Worm (Caenorhabditis elegans) whole organism, L2 larva: ENCODE results near the gene nlp-79.

Experiments used
- nhr-10 ChIP-seq: sonication (generic microtip); optimal IDR thresholded peaks from 2 replicates; lab custom pipeline; 2017; ENCODE audit warnings: missing biosample characterization, missing genetic modification characterization
- snpc-4 ChIP-seq: fragments of 150-350 bp; optimal IDR thresholded peaks from 2 replicates; lab custom pipeline; 2014; ENCODE audit warnings: missing biosample characterization, missing genetic modification characterization

DNA sequence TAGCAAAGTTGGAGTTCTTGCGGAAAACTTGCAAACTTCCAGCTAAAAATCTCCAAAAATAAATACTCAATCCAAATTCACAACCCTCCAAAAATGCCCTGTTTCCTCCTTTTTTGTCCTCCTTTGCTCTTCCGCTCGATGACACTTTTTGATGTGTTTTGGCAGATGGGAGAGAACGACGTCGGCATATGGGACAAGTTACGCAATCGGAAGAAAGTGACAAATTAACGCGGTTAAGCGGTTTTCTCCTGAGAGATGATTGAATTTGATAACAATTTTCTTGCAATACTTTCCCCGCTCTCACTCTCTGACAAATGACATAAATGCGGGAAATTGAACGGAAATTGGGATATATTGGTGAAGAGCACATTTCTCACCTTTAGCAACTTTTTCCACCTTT, 32.7 kb upstream of the nlp-79 start:
- TF ChIP-seq snpc-4: no peak
- no peak for TF ChIP-seq nhr-10 (tag; lab: Kevin White, UChicago)
